Worm (Caenorhabditis elegans): Measurements from ENCODE around the gene Y82E9BR.10.

ce11 chrIII:1384694-1385093 lies 9.3 kb upstream of the Y82E9BR.10 start:
- TF ChIP-seq fkh-10 (GFP tag; optimal IDR thresholded peaks at IDR 0.05) (no peak), pag-3 (tag; optimal IDR thresholded peaks at IDR 0.05; ENCODE audit: borderline replicate concordance) (no peak), hlh-6 (tag; optimal IDR thresholded peaks at IDR 0.05) (no peak), madf-2 (tag; optimal IDR thresholded peaks at IDR 0.05) (no peak), pha-4 (tag; optimal IDR thresholded peaks at IDR 0.05) (no peak), pat-9 (tag; optimal IDR thresholded peaks at IDR 0.05) (no peak)
